Worm (Caenorhabditis elegans) whole organism, L2 larva: ENCODE results near the gene fask-1.

Source experiments
- nhr-237 ChIP-seq: fragments of 150-350 bp; optimal IDR thresholded peaks from 2 replicates; lab custom pipeline; 2014; ENCODE audit warnings: missing biosample characterization, missing genetic modification characterization
- unc-39 ChIP-seq: fragments of 150-350 bp; optimal IDR thresholded peaks from 2 replicates; lab custom pipeline; 2014; ENCODE audit warnings: missing biosample characterization, missing genetic modification characterization

- TF ChIP-seq unc-39 (tag; lab: Kevin White, UChicago) (no peak), nhr-237 (tag; lab: Kevin White, UChicago) (no peak)
Observed at ce11 chrIV:13089671-13090242, 10.8 kb upstream of the fask-1 start.
